Fruit fly (Drosophila melanogaster) whole organism, prepupa: ENCODE measurements around the gene SP1029.

Experiments used
- Blimp-1 ChIP-seq: fragments of 200-800 bp; sonication (Bioruptor generic); optimal IDR thresholded peaks from 3 replicates; lab custom pipeline; 2017; ENCODE audit warnings: missing biosample characterization, missing genetic modification characterization, mild to moderate bottlenecking, moderate library complexity, missing genetic modification reagents
- CG11294 ChIP-seq: fragments of 200-800 bp; sonication (Bioruptor generic); IDR thresholded peaks from 2 replicates; pipeline ENCODE4 v1.3.6; 2022; ENCODE audit warnings: missing biosample characterization, missing genetic modification characterization
- CG6163 ChIP-seq: fragments of 200-800 bp; sonication (Bioruptor generic); IDR thresholded peaks from 3 replicates; pipeline ENCODE4 v1.3.6; 2022; ENCODE audit warnings: missing biosample characterization, missing genetic modification characterization
- CG6792 ChIP-seq: fragments of 200-800 bp; sonication (Bioruptor generic); optimal IDR thresholded peaks from 3 replicates; lab custom pipeline; 2016; ENCODE audit warnings: missing biosample characterization, missing genetic modification characterization
- Eip75B ChIP-seq: fragments of 200-800 bp; sonication (Bioruptor generic); optimal IDR thresholded peaks from 3 replicates; lab custom pipeline; 2016; ENCODE audit warnings: missing biosample characterization, missing genetic modification characterization
- Eip93F ChIP-seq: fragments of 200-800 bp; sonication (Bioruptor generic); optimal IDR thresholded peaks from 2 replicates; lab custom pipeline; 2016; ENCODE audit warnings: missing biosample characterization, mild to moderate bottlenecking, missing genetic modification characterization
- Sox102F ChIP-seq: fragments of 200-800 bp; sonication (Bioruptor generic); optimal IDR thresholded peaks from 2 replicates; lab custom pipeline; 2016; ENCODE audit warnings: missing biosample characterization, mild to moderate bottlenecking, missing genetic modification characterization
- esn ChIP-seq: fragments of 200-800 bp; sonication (Bioruptor generic); optimal IDR thresholded peaks from 2 replicates; lab custom pipeline; 2016; ENCODE audit warnings: missing biosample characterization, mild to moderate bottlenecking, missing genetic modification characterization, moderate library complexity
- fd59A ChIP-seq: fragments of 200-800 bp; sonication (Bioruptor generic); optimal IDR thresholded peaks from 2 replicates; lab custom pipeline; 2017; ENCODE audit warnings: missing biosample characterization, mild to moderate bottlenecking, missing genetic modification characterization, missing genetic modification reagents
- fd85E ChIP-seq: fragments of 200-800 bp; sonication (Bioruptor generic); optimal IDR thresholded peaks from 3 replicates; lab custom pipeline; 2016; ENCODE audit warnings: missing biosample characterization, missing genetic modification characterization
- svp ChIP-seq: fragments of 200-800 bp; sonication (Bioruptor generic); peaks from one replicate; lab custom pipeline; 2016; ENCODE audit warnings: missing biosample characterization, missing genetic modification characterization
- topi ChIP-seq: fragments of 200-800 bp; sonication (Bioruptor generic); optimal IDR thresholded peaks from 3 replicates; lab custom pipeline; 2016; ENCODE audit warnings: missing biosample characterization, missing genetic modification characterization
- vri ChIP-seq: fragments of 200-800 bp; sonication (Bioruptor generic); optimal IDR thresholded peaks from 3 replicates; lab custom pipeline; 2016; ENCODE audit warnings: missing biosample characterization, mild to moderate bottlenecking, missing genetic modification characterization

DNA sequence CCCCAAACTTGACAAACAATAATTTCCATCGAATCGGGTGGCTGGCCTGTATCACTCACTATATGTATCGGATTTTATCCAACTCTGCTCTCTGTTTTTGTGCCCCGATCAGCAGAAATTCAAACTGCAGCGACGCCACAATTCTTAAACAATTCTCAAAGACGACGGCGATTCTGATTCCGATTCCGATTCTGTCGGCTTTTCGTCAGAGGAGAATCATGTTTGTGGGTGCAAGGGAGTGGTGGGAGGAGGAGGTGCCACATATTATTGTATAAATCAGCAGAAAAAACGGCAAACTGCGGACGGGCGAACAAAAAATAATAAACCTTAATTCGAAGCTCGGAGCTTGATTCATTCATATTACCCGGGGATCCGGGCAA, 33.8 kb downstream of the SP1029 start:
- no peak for TF ChIP-seq Eip75B (GFP tag; lab: Kevin White, UChicago)
- no peak for TF ChIP-seq topi (GFP tag; lab: Kevin White, UChicago)
- TF ChIP-seq CG11294 (GFP tag; lab: Robert Waterston, UW) = no peak
- no peak for TF ChIP-seq Sox102F
- TF ChIP-seq CG6163 (GFP tag; lab: Robert Waterston, UW) = no peak
- no peak for TF ChIP-seq vri (GFP tag; lab: Kevin White, UChicago)
- no peak for TF ChIP-seq fd59A (GFP tag; lab: Kevin White, UChicago)
- TF ChIP-seq esn (GFP tag; lab: Kevin White, UChicago) = no peak
- no peak for TF ChIP-seq fd85E (GFP tag; lab: Kevin White, UChicago)
- TF ChIP-seq Eip93F = no peak
- no peak for TF ChIP-seq Blimp-1 (GFP tag; lab: Kevin White, UChicago)
- no peak for TF ChIP-seq svp
- no peak for TF ChIP-seq CG6792 (GFP tag; lab: Kevin White, UChicago)
